Fruit fly (Drosophila melanogaster) whole organism, embryonic: ENCODE measurements around the gene CG3630.

Source experiments
- CG14667 ChIP-seq: fragments of 200-800 bp; sonication (Bioruptor generic); IDR thresholded peaks from 2 replicates; pipeline ENCODE4 v1.3.6; 2022; ENCODE audit warnings: missing biosample characterization, missing genetic modification characterization
- CG15073 ChIP-seq: fragments of 200-800 bp; sonication (Bioruptor generic); optimal IDR thresholded peaks from 2 replicates; lab custom pipeline; 2016; ENCODE audit warnings: missing biosample characterization, missing genetic modification characterization
- CG15514 ChIP-seq: fragments of 200-800 bp; sonication (Bioruptor generic); optimal IDR thresholded peaks from 3 replicates; lab custom pipeline; 2017; ENCODE audit warnings: missing biosample characterization, missing genetic modification characterization, mild to moderate bottlenecking, moderate library complexity, missing genetic modification reagents
- CG17359 ChIP-seq: fragments of 200-800 bp; sonication (Bioruptor generic); optimal IDR thresholded peaks from 3 replicates; lab custom pipeline; 2018; ENCODE audit warnings: missing biosample characterization, mild to moderate bottlenecking, missing genetic modification characterization, moderate library complexity
- CG18262 ChIP-seq: fragments of 200-800 bp; optimal IDR thresholded peaks from 3 replicates; lab custom pipeline; 2019; ENCODE audit warnings: missing biosample characterization, mild to moderate bottlenecking, missing genetic modification characterization, moderate library complexity
- CG2889 ChIP-seq: fragments of 200-800 bp; sonication (Bioruptor generic); IDR thresholded peaks from 3 replicates; pipeline ENCODE4 v1.3.6; 2022; ENCODE audit warnings: missing biosample characterization, missing genetic modification characterization
- CG30403 ChIP-seq: fragments of 200-800 bp; sonication (Bioruptor generic); optimal IDR thresholded peaks from 3 replicates; lab custom pipeline; 2016; ENCODE audit warnings: missing biosample characterization, missing genetic modification characterization
- CG31224 ChIP-seq: fragments of 200-800 bp; sonication (Bioruptor generic); IDR thresholded peaks from 2 replicates; pipeline ENCODE4 v1.3.6; 2022; ENCODE audit warnings: missing biosample characterization, missing genetic modification characterization
- CG3163 ChIP-seq: fragments of 200-800 bp; sonication (Bioruptor generic); optimal IDR thresholded peaks from 3 replicates; lab custom pipeline; 2016; ENCODE audit warnings: missing biosample characterization, missing genetic modification characterization
- CG34224 ChIP-seq: fragments of 200-800 bp; sonication (Bioruptor generic); IDR thresholded peaks from 3 replicates; pipeline ENCODE4 v1.3.6; 2022; ENCODE audit warnings: missing biosample characterization, missing genetic modification characterization; ENCODE audit not compliant: partially characterized antibody
- CG4282 ChIP-seq: fragments of 200-800 bp; sonication (Bioruptor generic); optimal IDR thresholded peaks from 2 replicates; lab custom pipeline; 2016; ENCODE audit warnings: missing biosample characterization, missing genetic modification characterization
- CG4328 ChIP-seq: fragments of 200-800 bp; sonication (Bioruptor generic); optimal IDR thresholded peaks from 3 replicates; lab custom pipeline; 2017; ENCODE audit warnings: missing biosample characterization, missing genetic modification reagents, missing genetic modification characterization
- CG4854 ChIP-seq: fragments of 200-800 bp; sonication (Bioruptor generic); optimal IDR thresholded peaks from 2 replicates; lab custom pipeline; 2016; ENCODE audit warnings: missing biosample characterization, missing genetic modification characterization, inconsistent platforms
- CG6254 ChIP-seq: fragments of 200-800 bp; sonication (Bioruptor generic); optimal IDR thresholded peaks from 3 replicates; lab custom pipeline; 2017; ENCODE audit warnings: mild to moderate bottlenecking, missing biosample characterization, missing genetic modification reagents, missing genetic modification characterization
- CG7357 ChIP-seq: fragments of 200-800 bp; sonication (Bioruptor generic); IDR thresholded peaks from 3 replicates; pipeline ENCODE4 v1.3.6; 2022; ENCODE audit warnings: missing biosample characterization, missing genetic modification characterization
- CG8478 ChIP-seq: fragments of >200 bp; optimal IDR thresholded peaks from 2 replicates; lab custom pipeline; 2018
- CG9437 ChIP-seq: fragments of 200-800 bp; sonication (Bioruptor generic); optimal IDR thresholded peaks from 2 replicates; lab custom pipeline; 2018; ENCODE audit warnings: missing biosample characterization, mild to moderate bottlenecking, missing genetic modification characterization
- CG9727 ChIP-seq: fragments of 200-800 bp; sonication (Bioruptor generic); optimal IDR thresholded peaks from 3 replicates; lab custom pipeline; 2017; ENCODE audit warnings: missing biosample characterization, mild to moderate bottlenecking, missing genetic modification characterization
- CG9817 ChIP-seq: fragments of 200-800 bp; sonication (Bioruptor generic); optimal IDR thresholded peaks from 2 replicates; lab custom pipeline; 2018; ENCODE audit warnings: missing biosample characterization, mild to moderate bottlenecking, missing genetic modification characterization, moderate library complexity
- Deaf1 ChIP-seq: fragments of 200-800 bp; optimal IDR thresholded peaks from 3 replicates; lab custom pipeline; 2019; ENCODE audit warnings: missing biosample characterization, mild to moderate bottlenecking, missing genetic modification characterization, moderate library complexity
- Doc2 ChIP-seq: fragments of 200-800 bp; sonication (Bioruptor generic); IDR thresholded peaks from 2 replicates; pipeline ENCODE4 v1.3.6; 2022; ENCODE audit warnings: missing biosample characterization, missing genetic modification characterization
- HmgD ChIP-seq: fragments of 200-800 bp; sonication (Bioruptor generic); optimal IDR thresholded peaks from 3 replicates; lab custom pipeline; 2016; ENCODE audit warnings: missing biosample characterization, missing genetic modification characterization
- Hr78 ChIP-seq, 2 experiments: fragments of 200-800 bp in 1 of 2; fragments of >200 bp in 1 of 2; sonication (Bioruptor generic) in 1 of 2; optimal IDR thresholded peaks; 2 replicates each; lab custom pipeline; 2017 to 2019; ENCODE audit warnings: missing biosample characterization in 2 of 2, missing genetic modification characterization in 2 of 2, mild to moderate bottlenecking in 1 of 2, moderate library complexity in 1 of 2
- MTF-1 ChIP-seq: fragments of 200-800 bp; sonication (Bioruptor generic); optimal IDR thresholded peaks from 2 replicates; lab custom pipeline; 2018; ENCODE audit warnings: missing biosample characterization, mild to moderate bottlenecking, missing genetic modification characterization, borderline replicate concordance
- Meics ChIP-seq: fragments of 200-800 bp; sonication (Bioruptor generic); optimal IDR thresholded peaks from 2 replicates; lab custom pipeline; 2017; ENCODE audit warnings: missing biosample characterization, mild to moderate bottlenecking, missing genetic modification characterization
- Mes4 ChIP-seq: fragments of 200-800 bp; sonication (Bioruptor generic); optimal IDR thresholded peaks from 2 replicates; lab custom pipeline; 2016; ENCODE audit warnings: missing biosample characterization, missing genetic modification characterization
- Mrtf ChIP-seq: fragments of 200-800 bp; sonication (Bioruptor generic); IDR thresholded peaks from 3 replicates; pipeline ENCODE4 v1.3.6; 2022; ENCODE audit warnings: missing biosample characterization, missing genetic modification characterization
- NC2α ChIP-seq: fragments of 200-800 bp; sonication (Bioruptor generic); optimal IDR thresholded peaks from 2 replicates; lab custom pipeline; 2016; ENCODE audit warnings: missing biosample characterization, missing genetic modification characterization
- NFAT ChIP-seq: fragments of 200-800 bp; sonication (Bioruptor generic); IDR thresholded peaks from 2 replicates; pipeline ENCODE4 v1.3.6; 2022; ENCODE audit warnings: missing biosample characterization, missing genetic modification characterization
- Neu2 ChIP-seq: fragments of 200-800 bp; sonication (Bioruptor generic); optimal IDR thresholded peaks from 3 replicates; lab custom pipeline; 2016; ENCODE audit warnings: missing biosample characterization, missing genetic modification characterization, borderline replicate concordance
- Oli ChIP-seq: fragments of 200-800 bp; sonication (Bioruptor generic); optimal IDR thresholded peaks from 2 replicates; lab custom pipeline; 2018; ENCODE audit warnings: missing biosample characterization, mild to moderate bottlenecking, missing genetic modification characterization, moderate library complexity
- PHDP ChIP-seq: fragments of 200-800 bp; sonication (Bioruptor generic); optimal IDR thresholded peaks from 3 replicates; lab custom pipeline; 2018; ENCODE audit warnings: missing biosample characterization, mild to moderate bottlenecking, missing genetic modification characterization, moderate library complexity
- Sox100B ChIP-seq: fragments of 200-800 bp; sonication (Bioruptor generic); optimal IDR thresholded peaks from 3 replicates; lab custom pipeline; 2018; ENCODE audit warnings: missing biosample characterization, mild to moderate bottlenecking, missing genetic modification characterization
- Stat92E ChIP-seq, 3 experiments: fragments of >200 bp in 2 of 3; fragments of 200-800 bp in 1 of 3; sonication (Bioruptor generic) in 1 of 3; optimal IDR thresholded peaks; 2 replicates each; lab custom pipeline; 2017 to 2019; ENCODE audit warnings: missing biosample characterization in 3 of 3, missing genetic modification characterization in 3 of 3, mild to moderate bottlenecking in 1 of 3, moderate library complexity in 1 of 3
- aop ChIP-seq: fragments of 200-800 bp; sonication (Bioruptor generic); IDR thresholded peaks from 2 replicates; pipeline ENCODE4 v1.3.6; 2022; ENCODE audit warnings: missing biosample characterization, missing genetic modification characterization
- ato ChIP-seq: fragments of 200-800 bp; sonication (Bioruptor generic); IDR thresholded peaks from 2 replicates; pipeline ENCODE4 v1.3.6; 2022; ENCODE audit warnings: missing biosample characterization, missing genetic modification characterization; ENCODE audit not compliant: partially characterized antibody
- caup ChIP-seq: fragments of 200-800 bp; sonication (Bioruptor generic); optimal IDR thresholded peaks from 3 replicates; lab custom pipeline; 2017; ENCODE audit warnings: missing biosample characterization, mild to moderate bottlenecking, missing genetic modification characterization, moderate library complexity; ENCODE audit not compliant: severe bottlenecking
- da ChIP-seq: fragments of 200-800 bp; sonication (Bioruptor generic); optimal IDR thresholded peaks from 2 replicates; lab custom pipeline; 2016; ENCODE audit warnings: missing biosample characterization, missing genetic modification characterization
- dati ChIP-seq: fragments of 200-800 bp; sonication (Bioruptor generic); IDR thresholded peaks from 2 replicates; pipeline ENCODE4 v1.3.6; 2022; ENCODE audit warnings: missing biosample characterization, missing genetic modification characterization
- dmrt99B ChIP-seq: fragments of 200-800 bp; sonication (Bioruptor generic); optimal IDR thresholded peaks from 2 replicates; lab custom pipeline; 2018; ENCODE audit warnings: missing biosample characterization, mild to moderate bottlenecking, missing genetic modification characterization, moderate library complexity
- gfzf ChIP-seq: fragments of 200-800 bp; sonication (Bioruptor generic); optimal IDR thresholded peaks from 2 replicates; lab custom pipeline; 2016; ENCODE audit warnings: missing biosample characterization, mild to moderate bottlenecking, missing genetic modification characterization, moderate library complexity
- jigr1 ChIP-seq: fragments of 200-800 bp; sonication (Bioruptor generic); IDR thresholded peaks from 3 replicates; pipeline ENCODE4 v1.3.6; 2022; ENCODE audit warnings: missing biosample characterization, missing genetic modification characterization
- ken ChIP-seq: fragments of 200-800 bp; sonication (Bioruptor generic); IDR thresholded peaks from 3 replicates; pipeline ENCODE4 v1.3.6; 2022; ENCODE audit warnings: missing biosample characterization, missing genetic modification characterization
- peb ChIP-seq: fragments of 200-800 bp; sonication (Bioruptor generic); IDR thresholded peaks from 2 replicates; pipeline ENCODE4 v1.3.6; 2022; ENCODE audit warnings: missing biosample characterization, missing genetic modification characterization
- pho ChIP-seq: fragments of 200-800 bp; sonication (Bioruptor generic); optimal IDR thresholded peaks from 2 replicates; lab custom pipeline; 2016; ENCODE audit warnings: missing biosample characterization, missing genetic modification characterization
- scrt ChIP-seq: fragments of 200-800 bp; sonication (Bioruptor generic); optimal IDR thresholded peaks from 2 replicates; lab custom pipeline; 2018; ENCODE audit warnings: missing biosample characterization, mild to moderate bottlenecking, missing genetic modification characterization, moderate library complexity
- vvl ChIP-seq: fragments of 200-800 bp; sonication (Bioruptor generic); IDR thresholded peaks from 2 replicates; pipeline ENCODE4 v1.3.6; 2022; ENCODE audit warnings: missing biosample characterization, missing genetic modification characterization
- wor ChIP-seq: fragments of 200-800 bp; sonication (Bioruptor generic); IDR thresholded peaks from 2 replicates; pipeline ENCODE4 v1.3.6; 2022; ENCODE audit warnings: missing biosample characterization, missing genetic modification characterization
- z ChIP-seq: fragments of 200-800 bp; sonication (Bioruptor generic); IDR thresholded peaks from 3 replicates; pipeline ENCODE4 v1.3.6; 2022; ENCODE audit warnings: missing biosample characterization, missing genetic modification characterization

Gene CG3630

dm6 chrX:2134226-2134880 lies 27.6 kb upstream of the CG3630 start (continued):
- TF ChIP-seq Mrtf (GFP tag; lab: Robert Waterston, UW) (0 out of 3 replicates have a peak, but pooled peaks have one; percentile 48), Neu2 (GFP tag; lab: Kevin White, UChicago) (peak; percentile 34), MTF-1 (GFP tag; lab: Kevin White, UChicago) (peak; percentile 34), CG4282 (no peak), Oli (tag; lab: Kevin White, UChicago) (peak; percentile 75), CG15514 (GFP tag; lab: Kevin White, UChicago) (peak; percentile 55), NFAT (GFP tag; lab: Robert Waterston, UW) (no peak), dati (GFP tag; lab: Robert Waterston, UW) (no peak), jigr1 (GFP tag; lab: Robert Waterston, UW) (no peak), CG2889 (0 out of 3 replicates have a peak, but pooled peaks have one; percentile 36), HmgD (GFP tag; lab: Kevin White, UChicago) (no peak), CG15073 (GFP tag; lab: Kevin White, UChicago) (peak; percentile 51), CG14667 (GFP tag; lab: Robert Waterston, UW) (peak; percentile 56), NC2α (GFP tag; lab: Kevin White, UChicago) (peak; percentile 27), CG3163 (GFP tag; lab: Kevin White, UChicago) (peak; percentile 9), vvl (GFP tag; lab: Robert Waterston, UW) (peak; percentile 76), ken (GFP tag; lab: Robert Waterston, UW) (peak; percentile 48; the same call in 2 of the 3 replicates), CG31224 (GFP tag; lab: Robert Waterston, UW) (peak; percentile 34; the same call in 1 of the 2 replicates), CG17359 (tag; lab: Kevin White, UChicago) (peak; percentile 79), CG4328 (GFP tag; lab: Kevin White, UChicago) (peak; percentile 6), peb (GFP tag; lab: Robert Waterston, UW) (peak; percentile 48), pho (GFP tag; lab: Kevin White, UChicago) (peak; percentile 24), CG4854 (GFP tag; lab: Kevin White, UChicago) (peak; percentile 34), CG7357 (peak; percentile 49; the same call in 1 of the 3 replicates), wor (GFP tag; lab: Robert Waterston, UW) (no peak), Mes4 (GFP tag; lab: Kevin White, UChicago) (peak; percentile 59), scrt (peak; percentile 65), CG30403 (GFP tag; lab: Kevin White, UChicago) (peak; percentile 69), PHDP (tag; lab: Kevin White, UChicago) (peak; percentile 61), CG9437 (GFP tag; lab: Kevin White, UChicago) (peak; percentile 25), Meics (GFP tag; lab: Kevin White, UChicago) (peak; percentile 67), ato (GFP tag; lab: Robert Waterston, UW) (no peak), gfzf (GFP tag; lab: Kevin White, UChicago) (no peak), CG8478 (lab: Kevin White, UChicago) (no peak), CG18262 (tag; lab: Kevin White, UChicago) (peak; percentile 78), aop (GFP tag; lab: Robert Waterston, UW) (no peak), CG6254 (GFP tag; lab: Kevin White, UChicago) (peak; percentile 66), Sox100B (GFP tag; lab: Kevin White, UChicago) (peak; percentile 48), da (GFP tag; lab: Kevin White, UChicago) (no peak), Deaf1 (tag; lab: Kevin White, UChicago) (peak; percentile 4), z (no peak), Hr78 (GFP tag; optimal IDR thresholded peaks at IDR 0.05; lab: Kevin White, UChicago) (no peak), CG9727 (GFP tag; lab: Kevin White, UChicago) (peak; percentile 64), Doc2 (GFP tag; lab: Robert Waterston, UW) (no peak), dmrt99B (tag; lab: Kevin White, UChicago) (peak; percentile 84), CG34224 (GFP tag; lab: Robert Waterston, UW) (no peak), Stat92E (GFP tag; optimal IDR thresholded peaks at IDR 0.05; lab: Kevin White, UChicago) (no peak), caup (GFP tag; lab: Kevin White, UChicago) (peak; percentile 49), CG9817 (tag; lab: Kevin White, UChicago) (peak; percentile 56)
